Worm (Caenorhabditis elegans) whole organism, L4/young adult: ENCODE data around the gene F13A2.10.

Experiments used
- dao-5 ChIP-seq: sonication (generic microtip); optimal IDR thresholded peaks from 2 replicates; lab custom pipeline; 2016; ENCODE audit warnings: missing genotype, missing genetic modification characterization, moderate library complexity, missing compliant biosample characterization
- him-1 ChIP-seq: sonication (generic microtip); optimal IDR thresholded peaks from 2 replicates; lab custom pipeline; 2016; ENCODE audit warnings: missing genotype, missing genetic modification reagents, missing genetic modification characterization, missing compliant biosample characterization

DNA sequence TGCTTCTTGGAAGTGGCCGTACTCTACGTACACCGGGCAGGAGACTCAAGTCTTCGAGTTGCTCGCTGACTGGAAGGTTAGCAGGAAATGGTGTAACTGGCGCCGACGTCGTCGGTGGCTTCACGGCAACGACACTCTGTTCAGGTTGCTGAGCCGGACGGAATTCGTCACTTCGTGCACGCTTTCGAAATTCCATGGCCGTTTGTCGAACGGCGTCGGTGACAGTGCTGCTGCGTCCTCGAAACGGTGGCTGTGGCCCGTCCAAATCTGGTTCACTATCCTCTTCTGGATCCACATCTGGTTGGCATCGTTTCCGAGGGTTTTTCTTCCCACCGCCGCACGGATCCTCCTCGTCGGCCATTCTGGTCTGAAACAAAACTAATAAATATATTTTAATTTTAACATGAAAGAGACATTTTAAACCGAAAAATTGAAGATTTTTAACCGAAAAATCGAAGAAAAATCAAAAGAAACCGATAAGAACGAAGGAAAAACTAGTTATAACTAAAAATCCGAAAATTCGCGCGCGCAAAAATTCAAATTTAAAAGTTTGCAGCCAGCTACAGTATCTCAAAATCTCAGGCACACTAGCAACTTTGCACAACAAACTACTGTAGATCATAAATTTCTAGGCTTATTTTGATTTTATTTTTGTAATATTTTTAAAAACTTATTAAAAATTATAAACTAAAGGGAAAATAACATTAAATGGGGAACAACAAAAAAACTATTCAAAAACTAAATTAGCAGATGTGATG lies 10.1 kb downstream of the F13A2.10 start, which contains the start of gene F32D1.7:
- TF ChIP-seq him-1 (tag; lab: Kevin White, UChicago) (no peak), dao-5 (no peak)
